Worm (Caenorhabditis elegans): ENCODE measurements around the gene tag-196.

ce11 chrV:8607353-8607850 lies 12.7 kb downstream of the tag-196 start, which contains the start of gene smk-1:
- no peak for TF ChIP-seq ztf-29 (GFP tag; IDR thresholded peaks at IDR 0.05)
- no peak for TF ChIP-seq flt-1 (GFP tag; IDR thresholded peaks at IDR 0.05)
- no peak for TF ChIP-seq ref-1 (GFP tag; conservative IDR thresholded peaks at IDR 0.05)
- TF ChIP-seq klf-2 (GFP tag; conservative IDR thresholded peaks at IDR 0.05) = no peak
- TF ChIP-seq T22C8.4 (GFP tag; IDR thresholded peaks at IDR 0.05) = no peak

Measured in whole organism, midembryonic.